Worm (Caenorhabditis elegans) whole organism, young adult: ENCODE data around the gene sdn-1.

Experiments used
- B0336.3 ChIP-seq: fragments of 200-800 bp; sonication (Bioruptor generic); IDR thresholded peaks from 2 replicates; pipeline ENCODE4 v1.3.6; 2022; ENCODE audit warnings: missing genetic modification characterization, missing compliant biosample characterization
- F22D6.2 ChIP-seq: sonication (generic microtip); optimal IDR thresholded peaks from 2 replicates; lab custom pipeline; 2016; ENCODE audit warnings: mild to moderate bottlenecking, missing genetic modification characterization, missing compliant biosample characterization
- ama-1 ChIP-seq, 3 experiments: fragments of 150-350 bp in 1 of 3; sonication (generic microtip) in 2 of 3; optimal IDR thresholded peaks; 2 replicates each; lab custom pipeline; 2014 to 2018; ENCODE audit warnings: missing biosample characterization in 2 of 3, missing genetic modification characterization in 2 of 3, missing genetic modification reagents in 2 of 3
- aptf-2 ChIP-seq: fragments of 200-800 bp; sonication (Bioruptor generic); conservative IDR thresholded peaks from 2 replicates; pipeline ENCODE4 v1.3.6; 2022; ENCODE audit warnings: missing genetic modification reagents, missing genetic modification characterization, missing compliant biosample characterization
- ceh-40 ChIP-seq: fragments of 200-800 bp; sonication (Bioruptor generic); IDR thresholded peaks from 2 replicates; pipeline ENCODE4 v1.3.6; 2022; ENCODE audit warnings: missing genetic modification characterization, missing compliant biosample characterization
- dox-1 ChIP-seq: fragments of 200-800 bp; sonication (Bioruptor generic); IDR thresholded peaks from 2 replicates; pipeline ENCODE4 v1.3.6; 2022; ENCODE audit warnings: missing genetic modification reagents, missing genetic modification characterization, missing compliant biosample characterization
- dpl-1 ChIP-seq: fragments of 150-350 bp; optimal IDR thresholded peaks from 2 replicates; lab custom pipeline; 2014; ENCODE audit warnings: missing biosample characterization, missing genetic modification reagents, missing genetic modification characterization
- egrh-3 ChIP-seq: fragments of 200-800 bp; sonication (Bioruptor generic); IDR thresholded peaks from 2 replicates; pipeline ENCODE4 v1.3.6; 2022; ENCODE audit warnings: missing genetic modification reagents, missing genetic modification characterization, missing compliant biosample characterization
- mcd-1 ChIP-seq: fragments of 200-800 bp; sonication (Bioruptor generic); IDR thresholded peaks from 2 replicates; pipeline ENCODE4 v1.3.6; 2022; ENCODE audit warnings: missing genetic modification reagents, missing genetic modification characterization, missing compliant biosample characterization
- pha-4 ChIP-seq: fragments of 150-350 bp; sonication (generic microtip); optimal IDR thresholded peaks from 2 replicates; lab custom pipeline; 2014; ENCODE audit warnings: missing biosample characterization, missing genetic modification reagents, missing genetic modification characterization
- snpc-3.4 ChIP-seq: sonication (generic microtip); optimal IDR thresholded peaks from 2 replicates; lab custom pipeline; 2017; ENCODE audit warnings: missing genetic modification characterization, mild to moderate bottlenecking, missing compliant biosample characterization, antibody characterized with exemption, moderate library complexity, missing genotype, missing genetic modification reagents

- TF ChIP-seq dox-1 (GFP tag; lab: Robert Waterston, UW) = no peak
- no peak for TF ChIP-seq F22D6.2
- TF ChIP-seq mcd-1 = peak; percentile 73
- TF ChIP-seq egrh-3 = no peak
- TF ChIP-seq dpl-1 (GFP tag; lab: Kevin White, UChicago) = no peak
- TF ChIP-seq aptf-2 (GFP tag; lab: Robert Waterston, UW) = no peak
- no peak for TF ChIP-seq B0336.3 (GFP tag; lab: Robert Waterston, UW)
- TF ChIP-seq ceh-40 (GFP tag; lab: Robert Waterston, UW) = no peak
- no peak for TF ChIP-seq ama-1 (optimal IDR thresholded peaks at IDR 0.05; lab: Kevin White, UChicago)
- no peak for TF ChIP-seq ama-1 (GFP tag; optimal IDR thresholded peaks at IDR 0.05; lab: Kevin White, UChicago)
- TF ChIP-seq snpc-3.4 (tag; lab: Kevin White, UChicago) = no peak
- TF ChIP-seq pha-4 (tag; lab: Kevin White, UChicago) = no peak
Observed at ce11 chrX:10624157-10624623, 31.1 kb upstream of the sdn-1 start, which contains the start of gene abl-1.
